Worm (Caenorhabditis elegans) whole organism, L4 larva: ENCODE measurements around the gene metl-6.
A peak's percentile ranks its signal among the peaks of the same experiment; 100 is the strongest.

ENCODE experiments used
- F37D6.2 ChIP-seq: sonication (generic microtip); optimal IDR thresholded peaks from 2 replicates; lab custom pipeline; 2016; ENCODE audit warnings: mild to moderate bottlenecking, missing genetic modification characterization, missing compliant biosample characterization
- Y75B8A.6 ChIP-seq: fragments of 200-800 bp; sonication (Bioruptor generic); IDR thresholded peaks from 2 replicates; pipeline ENCODE4 v1.3.6; 2022; ENCODE audit warnings: missing genetic modification reagents, missing genetic modification characterization, missing compliant biosample characterization
- ZK337.2 ChIP-seq: fragments of 200-800 bp; sonication (Bioruptor generic); IDR thresholded peaks from 2 replicates; pipeline ENCODE4 v1.3.6; 2022; ENCODE audit warnings: missing genetic modification reagents, missing genetic modification characterization, missing compliant biosample characterization
- aha-1 ChIP-seq: fragments of 150-350 bp; peaks from one replicate; lab custom pipeline; 2014; ENCODE audit warnings: missing biosample characterization, missing genetic modification characterization
- arid-1 ChIP-seq: fragments of 200-800 bp; sonication (Bioruptor generic); conservative IDR thresholded peaks from 2 replicates; pipeline ENCODE4 v1.3.6; 2022; ENCODE audit warnings: missing genetic modification reagents, missing genetic modification characterization, missing compliant biosample characterization
- ceh-32 ChIP-seq: sonication (generic microtip); optimal IDR thresholded peaks from 2 replicates; lab custom pipeline; 2016; ENCODE audit warnings: mild to moderate bottlenecking, missing genetic modification characterization, missing compliant biosample characterization; ENCODE audit not compliant: poor library complexity
- ces-1 ChIP-seq: fragments of 150-350 bp; sonication (generic microtip); optimal IDR thresholded peaks from 4 replicates; lab custom pipeline; 2014; ENCODE audit warnings: missing biosample characterization, missing genetic modification reagents, missing genetic modification characterization
- daf-16 ChIP-seq, 3 experiments: sonication (generic microtip); optimal IDR thresholded peaks; 2 replicates each; lab custom pipeline; 2016 to 2017; ENCODE audit warnings: missing genetic modification characterization in 3 of 3, missing genetic modification reagents in 3 of 3, mild to moderate bottlenecking in 2 of 3, missing compliant biosample characterization in 2 of 3, missing biosample characterization in 1 of 3, moderate library complexity in 1 of 3
- dmd-6 ChIP-seq: fragments of 200-800 bp; sonication (Bioruptor generic); IDR thresholded peaks from 2 replicates; pipeline ENCODE4 v1.3.6; 2022; ENCODE audit warnings: missing genetic modification reagents, missing genetic modification characterization, missing compliant biosample characterization
- dmd-8 ChIP-seq: fragments of 200-800 bp; sonication (Bioruptor generic); IDR thresholded peaks from 2 replicates; pipeline ENCODE4 v1.3.6; 2022; ENCODE audit warnings: missing genetic modification characterization, missing compliant biosample characterization
- dve-1 ChIP-seq: sonication (generic microtip); optimal IDR thresholded peaks from 2 replicates; lab custom pipeline; 2017; ENCODE audit warnings: antibody characterized with exemption, mild to moderate bottlenecking, missing genetic modification characterization, missing compliant biosample characterization; ENCODE audit not compliant: insufficient read depth
- egl-27 ChIP-seq: sonication (generic microtip); optimal IDR thresholded peaks from 3 replicates; lab custom pipeline; 2017; ENCODE audit warnings: missing biosample characterization, missing genetic modification reagents, missing genetic modification characterization
- hif-1 ChIP-seq, 2 experiments: sonication (generic microtip); optimal IDR thresholded peaks; 2 replicates each; lab custom pipeline; 2016 to 2017; ENCODE audit warnings: missing compliant biosample characterization in 2 of 2, missing genetic modification characterization in 2 of 2, missing genetic modification reagents in 2 of 2, missing genotype in 2 of 2, mild to moderate bottlenecking in 1 of 2
- hlh-11 ChIP-seq: fragments of 200-800 bp; sonication (Bioruptor generic); optimal IDR thresholded peaks from 2 replicates; lab custom pipeline; 2018; ENCODE audit warnings: mild to moderate bottlenecking, missing genetic modification characterization, missing compliant biosample characterization
- hlh-30 ChIP-seq: sonication (generic microtip); optimal IDR thresholded peaks from 2 replicates; lab custom pipeline; 2017; ENCODE audit warnings: antibody characterized with exemption, mild to moderate bottlenecking, missing genetic modification characterization, missing compliant biosample characterization; ENCODE audit not compliant: insufficient read depth
- lsy-2 ChIP-seq, 2 experiments: fragments of 150-350 bp in 1 of 2; sonication (generic microtip) in 1 of 2; optimal IDR thresholded peaks; 2 replicates each; lab custom pipeline; 2014 to 2017; ENCODE audit warnings: missing biosample characterization in 2 of 2, missing genetic modification characterization in 2 of 2
- mep-1 ChIP-seq: fragments of 150-350 bp; sonication (generic microtip); optimal IDR thresholded peaks from 3 replicates; lab custom pipeline; 2014; ENCODE audit warnings: missing biosample characterization, missing genetic modification characterization
- mes-2 ChIP-seq: sonication (generic microtip); optimal IDR thresholded peaks from 2 replicates; lab custom pipeline; 2016; ENCODE audit warnings: missing genotype, mild to moderate bottlenecking, missing genetic modification characterization, missing compliant biosample characterization; ENCODE audit not compliant: poor library complexity, severe bottlenecking
- nhr-10 ChIP-seq: fragments of 150-350 bp; optimal IDR thresholded peaks from 2 replicates; lab custom pipeline; 2014; ENCODE audit warnings: missing biosample characterization, missing genetic modification characterization
- nhr-11 ChIP-seq: fragments of 150-350 bp; optimal IDR thresholded peaks from 2 replicates; lab custom pipeline; 2014; ENCODE audit warnings: missing biosample characterization, missing genetic modification characterization
- nhr-237 ChIP-seq: sonication (generic microtip); optimal IDR thresholded peaks from 2 replicates; lab custom pipeline; 2017; ENCODE audit warnings: missing biosample characterization, missing genetic modification characterization
- nhr-28 ChIP-seq: fragments of 150-350 bp; optimal IDR thresholded peaks from 2 replicates; lab custom pipeline; 2014; ENCODE audit warnings: missing biosample characterization, missing genetic modification characterization
- nhr-77 ChIP-seq: fragments of 150-350 bp; optimal IDR thresholded peaks from 2 replicates; lab custom pipeline; 2014; ENCODE audit warnings: missing biosample characterization, missing genetic modification characterization
- rbr-2 ChIP-seq: sonication (generic microtip); optimal IDR thresholded peaks from 2 replicates; lab custom pipeline; 2016; ENCODE audit warnings: missing genotype, missing genetic modification characterization, missing compliant biosample characterization
- set-16 ChIP-seq: fragments of 200-800 bp; sonication (Bioruptor generic); IDR thresholded peaks from 2 replicates; pipeline ENCODE4 v1.3.6; 2022; ENCODE audit warnings: missing genetic modification reagents, missing genetic modification characterization, missing compliant biosample characterization
- spr-1 ChIP-seq: sonication (generic microtip); optimal IDR thresholded peaks from 2 replicates; lab custom pipeline; 2016; ENCODE audit warnings: mild to moderate bottlenecking, missing genetic modification characterization, missing compliant biosample characterization
- tra-1 ChIP-seq: fragments of 200-800 bp; sonication (Bioruptor generic); IDR thresholded peaks from 2 replicates; pipeline ENCODE4 v1.3.6; 2022; ENCODE audit warnings: missing genetic modification reagents, missing genetic modification characterization, missing compliant biosample characterization
- unc-62 ChIP-seq, 3 experiments: fragments of 150-350 bp in 1 of 3; sonication (generic microtip); optimal IDR thresholded peaks in 2 of 3; peaks in 1 of 3; 1 replicate in 1 of 3; 2 replicates in 2 of 3; lab custom pipeline; 2014 to 2017; ENCODE audit warnings: missing biosample characterization in 3 of 3, missing genetic modification characterization in 3 of 3, missing genetic modification reagents in 3 of 3, missing genotype in 1 of 3

The metl-6 gene

ce11 chrIII:3915705-3916104, 5.8 kb downstream of the metl-6 start (continued):
- peak; percentile 39 for TF ChIP-seq mes-2 (tag; lab: Kevin White, UChicago)

ce11 chrIII:3914836-3915235, 6.7 kb downstream of the metl-6 start:
- TF ChIP-seq set-16 (0 out of 2 replicates have a peak, but pooled peaks have one; percentile 26), unc-62 (GFP tag; optimal IDR thresholded peaks at IDR 0.05 in 1 of 2; lab: Kevin White, UChicago) (peak in 1 of 2 experiments; percentile 89), unc-62 (tag; optimal IDR thresholded peaks at IDR 0.05; lab: Kevin White, UChicago) (no peak), spr-1 (tag; lab: Kevin White, UChicago) (no peak), hlh-11 (tag; lab: Kevin White, UChicago) (peak; percentile 20), aha-1 (peak; percentile 82), nhr-28 (tag; lab: Kevin White, UChicago) (no peak)

- no peak for TF ChIP-seq dmd-8
- no peak for TF ChIP-seq nhr-237 (tag; lab: Kevin White, UChicago)
- TF ChIP-seq hlh-11 (tag; lab: Kevin White, UChicago) = no peak
- TF ChIP-seq nhr-77 (tag; lab: Kevin White, UChicago) = no peak
Observed at ce11 chrIII:3914049-3914448, 7.5 kb downstream of the metl-6 start, which contains the start of gene pat-3. TSS of gene pat-3 (minus strand) at chrIII:3914149.

ce11 chrIII:3908205-3908604, 13.3 kb downstream of the metl-6 start:
- TF ChIP-seq nhr-28 (tag; lab: Kevin White, UChicago) (peak; percentile 98), dmd-6 (GFP tag; lab: Robert Waterston, UW) (peak; percentile 13; the same call in 1 of the 2 replicates), hlh-30 (peak; percentile 41), hif-1 (tag; optimal IDR thresholded peaks at IDR 0.05; lab: Kevin White, UChicago) (peak; percentile 45 to 99), daf-16 (GFP tag; optimal IDR thresholded peaks at IDR 0.05; lab: Kevin White, UChicago) (peak in 1 of 2 experiments; percentile 75), daf-16 (tag; optimal IDR thresholded peaks at IDR 0.05; lab: Kevin White, UChicago) (peak; percentile 66), tra-1 (GFP tag; lab: Robert Waterston, UW) (no peak), ces-1 (GFP tag; lab: Kevin White, UChicago) (no peak), dve-1 (tag; lab: Kevin White, UChicago) (peak; percentile 62), spr-1 (tag; lab: Kevin White, UChicago) (no peak), nhr-11 (tag; lab: Kevin White, UChicago) (peak; percentile 68), arid-1 (GFP tag; lab: Robert Waterston, UW) (0 out of 2 replicates have a peak, but pooled peaks have one; percentile 13), nhr-77 (tag; lab: Kevin White, UChicago) (peak; percentile 5), rbr-2 (tag; lab: Kevin White, UChicago) (peak; percentile 14), lsy-2 (tag; optimal IDR thresholded peaks at IDR 0.05; lab: Kevin White, UChicago) (peak; percentile 12 to 43), Y75B8A.6 (GFP tag; lab: Robert Waterston, UW) (no peak), ZK337.2 (GFP tag; lab: Robert Waterston, UW) (no peak), mep-1 (tag; lab: Kevin White, UChicago) (peak; percentile 57), mes-2 (tag; lab: Kevin White, UChicago) (peak; percentile 25), hlh-11 (tag; lab: Kevin White, UChicago) (peak; percentile 58), aha-1 (peak; percentile 100), nhr-10 (tag; lab: Kevin White, UChicago) (no peak), ceh-32 (tag; lab: Kevin White, UChicago) (no peak), F37D6.2 (tag; lab: Kevin White, UChicago) (no peak)

- peak in 1 of 2 experiments; percentile 76 for TF ChIP-seq unc-62 (GFP tag; optimal IDR thresholded peaks at IDR 0.05 in 1 of 2; lab: Kevin White, UChicago)
- TF ChIP-seq unc-62 (tag; optimal IDR thresholded peaks at IDR 0.05; lab: Kevin White, UChicago) = no peak
- no peak for TF ChIP-seq egl-27 (tag; lab: Kevin White, UChicago)
- TF ChIP-seq, all 104 proteins: peak for 1
Observed at ce11 chrIII:3907587-3907986, 13.9 kb downstream of the metl-6 start, which contains the start of gene mmcm-1. TSS of gene mmcm-1 (minus strand) at chrIII:3907687.
